Worm (Caenorhabditis elegans): ENCODE results near the gene F43D2.6.

ce11 chrV:14638075-14638474 is 3.1 kb upstream of the F43D2.6 start:
- TF ChIP-seq B0336.3 (GFP tag; IDR thresholded peaks at IDR 0.05) (no peak), ceh-40 (GFP tag; IDR thresholded peaks at IDR 0.05) (no peak), Y67H2A.10 (GFP tag; conservative IDR thresholded peaks at IDR 0.05) (no peak), ceh-79 (tag; optimal IDR thresholded peaks at IDR 0.05) (no peak), sptf-2 (GFP tag; optimal IDR thresholded peaks at IDR 0.05) (no peak), tbx-9 (tag; optimal IDR thresholded peaks at IDR 0.05; ENCODE audit: borderline replicate concordance) (no peak), F55B11.4 (tag; optimal IDR thresholded peaks at IDR 0.05; ENCODE audit: borderline replicate concordance, insufficient read depth) (no peak)

Data from whole organism, young adult.